Worm (Caenorhabditis elegans) whole organism, young adult: ENCODE data around the gene trxr-2.

Source experiments
- F33H1.4 ChIP-seq: fragments of 200-800 bp; sonication (Bioruptor generic); IDR thresholded peaks from 2 replicates; pipeline ENCODE4 v1.3.6; 2022; ENCODE audit warnings: missing genetic modification reagents, missing genetic modification characterization, missing compliant biosample characterization
- F37B4.10 ChIP-seq: fragments of 200-800 bp; sonication (Bioruptor generic); IDR thresholded peaks from 2 replicates; pipeline ENCODE4 v1.3.6; 2022; ENCODE audit warnings: missing genetic modification characterization, missing compliant biosample characterization
- ets-4 ChIP-seq: fragments of 200-800 bp; sonication (Bioruptor generic); optimal IDR thresholded peaks from 2 replicates; lab custom pipeline; 2018; ENCODE audit warnings: mild to moderate bottlenecking, missing genetic modification characterization, missing compliant biosample characterization

- no peak for TF ChIP-seq ets-4 (GFP tag; lab: Kevin White, UChicago)
- no peak for TF ChIP-seq F37B4.10 (GFP tag; lab: Robert Waterston, UW)
- no peak for TF ChIP-seq F33H1.4 (GFP tag; lab: Robert Waterston, UW)
Measured at ce11 chrIII:8955536-8955935, 42.0 kb downstream of the trxr-2 start.
